Fruit fly (Drosophila melanogaster): ENCODE results near the gene CG3402.

Gene CG3402

dm6 chr3L:624203-624914, 28.3 kb downstream of the CG3402 start (continued):
- TF ChIP-seq CG2116 (GFP tag; optimal IDR thresholded peaks at IDR 0.05), result no peak
- TF ChIP-seq eyg (GFP tag; optimal IDR thresholded peaks at IDR 0.05), result no peak
- peak; percentile 66 for TF ChIP-seq sd (tag; optimal IDR thresholded peaks at IDR 0.05)
- peak; percentile 11 for TF ChIP-seq Med (GFP tag)
- TF ChIP-seq CG15601 (tag; optimal IDR thresholded peaks at IDR 0.05), result peak; percentile 1
- no peak for TF ChIP-seq sima (GFP tag; optimal IDR thresholded peaks at IDR 0.05)
- no peak for TF ChIP-seq CG8290 (GFP tag; optimal IDR thresholded peaks at IDR 0.05)
- no peak for TF ChIP-seq CG8290 (tag; optimal IDR thresholded peaks at IDR 0.05)
- TF ChIP-seq bbx (GFP tag; IDR thresholded peaks at IDR 0.05; ENCODE audit: partially characterized antibody), result no peak
- no peak for TF ChIP-seq abd-A (tag; optimal IDR thresholded peaks at IDR 0.05)
- no peak for TF ChIP-seq Dek (tag; optimal IDR thresholded peaks at IDR 0.05)
- no peak for TF ChIP-seq run (tag; optimal IDR thresholded peaks at IDR 0.05)
- peak; percentile 42 for TF ChIP-seq sens (GFP tag)
- no peak for TF ChIP-seq inv (GFP tag; IDR thresholded peaks at IDR 0.05; ENCODE audit: partially characterized antibody)
- TF ChIP-seq Max (GFP tag; optimal IDR thresholded peaks at IDR 0.05), result no peak
- TF ChIP-seq CG10979 (tag; optimal IDR thresholded peaks at IDR 0.05), result no peak
- peak; percentile 30 for TF ChIP-seq CG10543 (GFP tag; optimal IDR thresholded peaks at IDR 0.05)
- no peak for TF ChIP-seq nmo (GFP tag; optimal IDR thresholded peaks at IDR 0.05)
- no peak for TF ChIP-seq Dip2 (GFP tag; IDR thresholded peaks at IDR 0.05)
- no peak for TF ChIP-seq CG9437 (GFP tag; optimal IDR thresholded peaks at IDR 0.05)
- no peak for TF ChIP-seq CG1024 (GFP tag; IDR thresholded peaks at IDR 0.05)
- TF ChIP-seq fd64A (GFP tag; optimal IDR thresholded peaks at IDR 0.05), result peak; percentile 8
- TF ChIP-seq twi (tag; optimal IDR thresholded peaks at IDR 0.05), result peak; percentile 6
- TF ChIP-seq Hr78 (GFP tag; optimal IDR thresholded peaks at IDR 0.05), result peak in 1 of 2 experiments; percentile 24
- TF ChIP-seq chn (GFP tag; optimal IDR thresholded peaks at IDR 0.05), result no peak
- peak; percentile 67; the same call in 1 of the 3 replicates for TF ChIP-seq z (GFP tag; IDR thresholded peaks at IDR 0.05)
- TF ChIP-seq hth (optimal IDR thresholded peaks at IDR 0.05), result peak; percentile 23
- no peak for TF ChIP-seq zfh2 (GFP tag; optimal IDR thresholded peaks at IDR 0.05)
- no peak for TF ChIP-seq Drgx (GFP tag; IDR thresholded peaks at IDR 0.05)
- no peak for TF ChIP-seq CG16863 (GFP tag; optimal IDR thresholded peaks at IDR 0.05)
- TF ChIP-seq gcm2 (GFP tag; optimal IDR thresholded peaks at IDR 0.05), result no peak
- no peak for TF ChIP-seq CG12769 (tag; optimal IDR thresholded peaks at IDR 0.05)
- 0 out of 2 replicates have a peak, but pooled peaks have one; percentile 6 for TF ChIP-seq CG17328 (GFP tag; IDR thresholded peaks at IDR 0.05)
- no peak for TF ChIP-seq CG7372 (GFP tag; IDR thresholded peaks at IDR 0.05)
- no peak for TF ChIP-seq peb (GFP tag; IDR thresholded peaks at IDR 0.05)
- no peak for TF ChIP-seq Six4 (GFP tag; optimal IDR thresholded peaks at IDR 0.05)
- peak; percentile 31 for TF ChIP-seq dmrt11E (tag; optimal IDR thresholded peaks at IDR 0.05)
- peak in 1 of 2 experiments; percentile 61 for TF ChIP-seq pan (optimal IDR thresholded peaks at IDR 0.05)
- TF ChIP-seq pan (GFP tag; optimal IDR thresholded peaks at IDR 0.05 in 1 of 2, IDR thresholded peaks at IDR 0.05 in 1 of 2), result no peak
- peak; percentile 78 for TF ChIP-seq CG2199 (GFP tag; IDR thresholded peaks at IDR 0.05)
- TF ChIP-seq cg (GFP tag; optimal IDR thresholded peaks at IDR 0.05), result peak; percentile 41
- TF ChIP-seq CG13775 (GFP tag; optimal IDR thresholded peaks at IDR 0.05), result no peak
- TF ChIP-seq Side (GFP tag; optimal IDR thresholded peaks at IDR 0.05), result no peak
- TF ChIP-seq dan (GFP tag; IDR thresholded peaks at IDR 0.05), result no peak
- peak; percentile 41; the same call in 2 of the 3 replicates for TF ChIP-seq row (GFP tag; IDR thresholded peaks at IDR 0.05)
- TF ChIP-seq Dad (GFP tag; optimal IDR thresholded peaks at IDR 0.05), result no peak
- TF ChIP-seq Xrp1 (GFP tag; IDR thresholded peaks at IDR 0.05), result peak; percentile 12
- TF ChIP-seq sc (optimal IDR thresholded peaks at IDR 0.05), result no peak
- no peak for TF ChIP-seq sc (GFP tag; optimal IDR thresholded peaks at IDR 0.05)
- TF ChIP-seq Opbp (GFP tag; IDR thresholded peaks at IDR 0.05; ENCODE audit: partially characterized antibody), result no peak
- TF ChIP-seq Sox100B (GFP tag; optimal IDR thresholded peaks at IDR 0.05), result peak; percentile 4

Data from whole organism, embryonic.